Fruit fly (Drosophila melanogaster): Measurements from ENCODE around the gene HP1b.
A peak's percentile ranks its signal among the peaks of the same experiment; 100 is the strongest.

Gene HP1b

DNA sequence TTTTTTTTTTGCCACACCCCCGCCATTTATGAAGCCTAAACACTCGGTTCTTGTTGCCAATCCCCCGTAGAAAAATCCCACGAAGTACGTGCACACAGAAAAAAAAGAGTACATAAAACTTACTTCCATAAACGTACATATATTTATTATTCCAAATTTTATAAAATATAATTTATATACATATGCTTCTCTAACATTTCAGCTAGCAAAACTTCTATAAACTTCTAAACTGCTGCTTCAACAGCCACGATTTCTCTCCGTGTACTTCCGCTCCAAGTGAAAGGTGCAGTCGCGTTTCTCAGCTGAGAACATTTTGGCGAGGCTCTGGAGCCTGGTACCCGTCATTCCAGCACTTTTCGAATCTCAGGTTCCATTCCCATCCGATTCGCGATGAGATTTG lies 18.2 kb upstream of the HP1b start (continued):
- TF ChIP-seq CG11294 (GFP tag; IDR thresholded peaks at IDR 0.05) (peak; percentile 53), CG31627 (GFP tag; optimal IDR thresholded peaks at IDR 0.05) (peak; percentile 34), CG10669 (GFP tag; optimal IDR thresholded peaks at IDR 0.05) (peak; percentile 41), vri (GFP tag; optimal IDR thresholded peaks at IDR 0.05) (peak; percentile 43), CG34406 (GFP tag; optimal IDR thresholded peaks at IDR 0.05) (peak; percentile 53), Eip93F (GFP tag; optimal IDR thresholded peaks at IDR 0.05) (no peak), CG6854 (GFP tag; optimal IDR thresholded peaks at IDR 0.05) (no peak), Eip75B (GFP tag; optimal IDR thresholded peaks at IDR 0.05) (peak; percentile 26), Met (GFP tag; optimal IDR thresholded peaks at IDR 0.05) (peak; percentile 65), dsx (GFP tag; optimal IDR thresholded peaks at IDR 0.05; ENCODE audit: poor library complexity, severe bottlenecking) (peak; percentile 63), CG6792 (GFP tag; optimal IDR thresholded peaks at IDR 0.05) (peak; percentile 51), net (GFP tag; optimal IDR thresholded peaks at IDR 0.05) (peak; percentile 48), CG16779 (tag; optimal IDR thresholded peaks at IDR 0.05) (no peak), Ets96B (tag; optimal IDR thresholded peaks at IDR 0.05) (peak; percentile 27), CG11902 (GFP tag; optimal IDR thresholded peaks at IDR 0.05) (no peak), Sox102F (GFP tag; optimal IDR thresholded peaks at IDR 0.05) (peak; percentile 50), esn (GFP tag; optimal IDR thresholded peaks at IDR 0.05) (peak; percentile 54), Ets21C (GFP tag; optimal IDR thresholded peaks at IDR 0.05) (peak; percentile 23), CG3919 (GFP tag; optimal IDR thresholded peaks at IDR 0.05) (peak; percentile 41), salr (GFP tag; optimal IDR thresholded peaks at IDR 0.05) (peak in 1 of 2 experiments; percentile 2), topi (GFP tag; optimal IDR thresholded peaks at IDR 0.05) (peak; percentile 20)

DNA sequence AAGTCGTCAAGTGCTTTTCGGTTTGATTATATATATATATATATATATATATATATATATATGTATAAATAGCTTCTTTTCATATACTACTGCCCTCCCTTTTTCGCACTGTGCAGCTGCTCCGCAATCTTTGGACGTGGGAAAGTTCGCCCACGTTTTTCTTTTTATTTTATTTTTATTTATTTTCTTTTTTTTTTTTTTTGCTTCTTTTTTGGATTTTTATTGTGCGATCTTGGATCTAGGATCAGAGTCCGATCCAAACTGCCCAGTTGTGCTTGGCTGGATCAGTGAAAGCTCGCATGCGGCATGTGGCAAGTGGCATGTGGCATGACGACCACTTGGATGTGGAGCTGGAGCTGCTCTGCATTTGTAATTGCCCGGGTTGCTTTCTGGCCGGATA lies 17.4 kb upstream of the HP1b start:
- peak; percentile 4 for TF ChIP-seq Hr4 (GFP tag; optimal IDR thresholded peaks at IDR 0.05)
- TF ChIP-seq ss (GFP tag; optimal IDR thresholded peaks at IDR 0.05) = no peak
- peak; percentile 55; the same call in 1 of the 3 replicates for TF ChIP-seq eg (GFP tag; IDR thresholded peaks at IDR 0.05)
- peak; percentile 13 for TF ChIP-seq CG34406 (GFP tag; optimal IDR thresholded peaks at IDR 0.05)
- peak; percentile 37 for TF ChIP-seq CG32006 (GFP tag; optimal IDR thresholded peaks at IDR 0.05)
- peak; percentile 62 for TF ChIP-seq CG8119 (GFP tag; IDR thresholded peaks at IDR 0.05)

DNA sequence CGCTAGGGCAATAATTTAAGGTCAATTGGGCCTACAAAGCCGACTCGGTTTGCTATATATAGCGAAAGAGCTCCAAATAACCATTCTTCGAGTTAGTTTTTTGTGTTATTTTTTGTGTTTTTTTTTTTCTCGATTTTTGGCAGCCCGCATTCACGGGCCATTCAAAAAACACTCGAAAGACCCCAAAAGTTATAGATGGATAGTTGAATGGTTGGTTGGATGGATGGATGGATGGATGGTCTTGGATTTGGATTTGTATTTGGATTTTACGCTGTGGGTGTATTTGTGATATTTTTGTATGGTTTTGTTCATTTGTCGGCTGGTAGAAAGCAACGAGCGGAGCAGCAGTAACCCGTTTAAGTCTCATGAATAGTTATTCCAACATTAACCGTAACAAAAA lies 16.8 kb upstream of the HP1b start:
- TF ChIP-seq Ets21C (GFP tag; optimal IDR thresholded peaks at IDR 0.05) (no peak), CG9139 (GFP tag; optimal IDR thresholded peaks at IDR 0.05) (no peak), vri (GFP tag; optimal IDR thresholded peaks at IDR 0.05) (no peak), Hr4 (GFP tag; optimal IDR thresholded peaks at IDR 0.05) (no peak), Sox102F (GFP tag; optimal IDR thresholded peaks at IDR 0.05) (no peak), CG7368 (GFP tag; optimal IDR thresholded peaks at IDR 0.05) (no peak), Hr39 (GFP tag; optimal IDR thresholded peaks at IDR 0.05) (no peak), Smox (GFP tag; optimal IDR thresholded peaks at IDR 0.05) (no peak), CG34406 (GFP tag; optimal IDR thresholded peaks at IDR 0.05) (no peak)

DNA sequence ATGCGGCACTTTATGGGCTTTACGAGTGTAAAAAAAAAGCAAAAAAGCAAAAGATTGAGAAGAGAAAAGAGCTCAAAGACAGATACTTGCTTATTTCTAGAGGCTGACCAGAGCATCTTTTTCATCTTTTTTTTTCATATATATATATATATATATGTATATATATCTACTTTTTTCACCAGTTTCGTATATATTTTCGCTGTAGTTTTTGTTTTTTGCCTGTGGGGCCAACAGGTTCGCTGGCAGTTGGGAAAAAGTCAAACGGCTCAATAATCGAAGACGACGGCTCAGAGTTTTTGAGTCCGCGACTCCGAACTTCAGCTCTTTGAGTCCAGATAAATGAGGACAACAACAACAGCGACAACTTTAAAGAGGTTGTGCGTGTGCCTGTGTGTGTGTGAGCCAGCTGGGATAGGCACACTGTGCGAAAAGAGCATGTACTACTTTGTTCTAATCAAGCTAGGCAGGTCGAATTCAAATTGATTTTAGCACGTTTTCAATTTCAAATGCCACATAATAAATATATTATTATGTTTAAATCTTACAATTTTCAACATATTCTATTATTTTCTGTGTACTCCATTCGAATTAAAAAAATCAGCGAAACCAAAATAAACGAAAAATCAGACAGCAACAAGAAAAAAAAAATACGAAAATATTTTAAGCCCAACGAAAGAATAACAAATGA lies 13.9 kb upstream of the HP1b start:
- TF ChIP-seq Lpt (GFP tag; optimal IDR thresholded peaks at IDR 0.05) (peak; percentile 76), CG7368 (GFP tag; optimal IDR thresholded peaks at IDR 0.05) (peak; percentile 82), CG6854 (GFP tag; optimal IDR thresholded peaks at IDR 0.05) (peak; percentile 75), fd85E (GFP tag; optimal IDR thresholded peaks at IDR 0.05) (peak; percentile 61), fkh (GFP tag; optimal IDR thresholded peaks at IDR 0.05) (no peak), topi (GFP tag; optimal IDR thresholded peaks at IDR 0.05) (peak; percentile 80), Hr39 (GFP tag; optimal IDR thresholded peaks at IDR 0.05) (peak; percentile 60), Ets96B (tag; optimal IDR thresholded peaks at IDR 0.05) (peak; percentile 74), lz (GFP tag; optimal IDR thresholded peaks at IDR 0.05) (peak; percentile 74), CG10631 (GFP tag; optimal IDR thresholded peaks at IDR 0.05) (peak; percentile 84), Sox102F (GFP tag; optimal IDR thresholded peaks at IDR 0.05) (peak; percentile 80), cyc (GFP tag; optimal IDR thresholded peaks at IDR 0.05) (peak; percentile 77), Hr4 (GFP tag; optimal IDR thresholded peaks at IDR 0.05) (peak; percentile 59), CG32006 (GFP tag; optimal IDR thresholded peaks at IDR 0.05) (peak; percentile 73), CG11762 (GFP tag; optimal IDR thresholded peaks at IDR 0.05; ENCODE audit: insufficient read depth) (peak; percentile 76), dsx (GFP tag; optimal IDR thresholded peaks at IDR 0.05; ENCODE audit: poor library complexity, severe bottlenecking) (peak; percentile 59), fd59A (GFP tag; optimal IDR thresholded peaks at IDR 0.05) (peak; percentile 69), CG16779 (tag; optimal IDR thresholded peaks at IDR 0.05) (no peak), Eip78C (GFP tag) (peak; percentile 97), CG1621 (tag; optimal IDR thresholded peaks at IDR 0.05) (peak; percentile 72), acj6 (GFP tag; optimal IDR thresholded peaks at IDR 0.05) (peak; percentile 82), Eip93F (GFP tag; optimal IDR thresholded peaks at IDR 0.05) (peak; percentile 80), CG11294 (GFP tag; IDR thresholded peaks at IDR 0.05) (peak; percentile 32; the same call in 1 of the 2 replicates), CG3032 (tag; optimal IDR thresholded peaks at IDR 0.05) (peak; percentile 76), CG8632 (GFP tag; optimal IDR thresholded peaks at IDR 0.05) (peak; percentile 89)
